Worm (Caenorhabditis elegans): Measurements from ENCODE around the gene Y43F8B.17.

ce11 chrV:19468083-19468482, 16.4 kb upstream of the Y43F8B.17 start, which contains the start of gene Y43F8B.12:
- TF ChIP-seq W03F9.2 (tag; optimal IDR thresholded peaks at IDR 0.05) (no peak), dao-5 (tag; optimal IDR thresholded peaks at IDR 0.05) (no peak), him-1 (tag; optimal IDR thresholded peaks at IDR 0.05) (no peak)

Data from whole organism, L4/young adult.